In the genomic region with DNA sequence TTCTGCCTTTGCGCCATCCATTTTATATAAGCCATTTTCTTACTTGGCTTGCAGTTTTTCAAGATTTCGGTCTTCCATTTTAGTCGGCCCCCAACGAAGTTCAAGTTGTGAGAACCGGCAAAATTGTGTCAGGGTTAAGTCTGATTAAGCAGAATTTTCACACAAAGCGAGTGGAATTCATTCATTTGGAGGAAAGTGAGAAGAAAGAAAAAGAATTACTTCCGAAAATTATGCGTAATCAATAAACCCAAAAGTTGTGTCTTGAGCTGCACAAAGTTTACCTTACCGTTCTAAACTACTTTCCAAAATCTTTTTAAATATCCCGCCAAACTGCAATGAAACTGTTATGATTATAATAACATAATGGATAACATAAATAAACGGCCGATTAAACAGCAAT, we compare ENCODE assay signal across 2 fruit fly cellular contexts.
TF ChIP-seq lines count a peak whose summit lies in the region.

TSS of gene Fcp3C (minus strand) at position 101 of the 400 bp plus-strand sequence.

TF ChIP-seq in whole organism, adult, 20 proteins besides CTCF, POLR2A, EP300 and RAD21:
- peak; percentile 44 for TF ChIP-seq tj (GFP tag; optimal IDR thresholded peaks at IDR 0.05; lab: Kevin White, UChicago)
- no peak for TF ChIP-seq pad (GFP tag; optimal IDR thresholded peaks at IDR 0.05; lab: Kevin White, UChicago)
- TF ChIP-seq cic (GFP tag; optimal IDR thresholded peaks at IDR 0.05; lab: Kevin White, UChicago): no peak

TF ChIP-seq in whole organism, prepupa, 60 proteins besides CTCF, POLR2A, EP300 and RAD21:
- TF ChIP-seq cyc (GFP tag; optimal IDR thresholded peaks at IDR 0.05; lab: Kevin White, UChicago) (no peak), CG4318 (GFP tag; optimal IDR thresholded peaks at IDR 0.05; lab: Kevin White, UChicago) (no peak), net (GFP tag; optimal IDR thresholded peaks at IDR 0.05; lab: Kevin White, UChicago) (no peak), CG8319 (GFP tag; optimal IDR thresholded peaks at IDR 0.05; lab: Kevin White, UChicago) (no peak), esn (GFP tag; optimal IDR thresholded peaks at IDR 0.05; lab: Kevin White, UChicago) (no peak), salr (GFP tag; optimal IDR thresholded peaks at IDR 0.05; lab: Kevin White, UChicago) (no peak), svp (GFP tag; lab: Kevin White, UChicago) (peak; percentile 3)
